Worm (Caenorhabditis elegans) whole organism, L3 larva: ENCODE results near the gene fbxb-18.

Experiments used
- ZK546.5 ChIP-seq: sonication (generic microtip); optimal IDR thresholded peaks from 2 replicates; lab custom pipeline; 2017; ENCODE audit warnings: missing biosample characterization, missing genetic modification characterization
- aly-2 ChIP-seq: fragments of 150-350 bp; optimal IDR thresholded peaks from 2 replicates; lab custom pipeline; 2014; ENCODE audit warnings: missing biosample characterization, missing genetic modification characterization
- ama-1 ChIP-seq: fragments of 150-350 bp; optimal IDR thresholded peaks from 2 replicates; lab custom pipeline; 2018
- ceh-16 ChIP-seq: sonication (generic microtip); optimal IDR thresholded peaks from 2 replicates; lab custom pipeline; 2017; ENCODE audit warnings: missing biosample characterization, missing genetic modification characterization
- ceh-28 ChIP-seq: fragments of 150-350 bp; optimal IDR thresholded peaks from 2 replicates; lab custom pipeline; 2014; ENCODE audit warnings: missing biosample characterization, missing genetic modification reagents, missing genetic modification characterization
- ceh-82 ChIP-seq: fragments of 150-350 bp; optimal IDR thresholded peaks from 2 replicates; lab custom pipeline; 2014; ENCODE audit warnings: missing biosample characterization, missing genetic modification characterization
- ceh-9 ChIP-seq: sonication (generic microtip); optimal IDR thresholded peaks from 2 replicates; lab custom pipeline; 2018; ENCODE audit warnings: missing biosample characterization, missing genetic modification characterization
- daf-12 ChIP-seq: fragments of 150-350 bp; optimal IDR thresholded peaks from 2 replicates; lab custom pipeline; 2014; ENCODE audit warnings: missing biosample characterization, missing genetic modification reagents, missing genetic modification characterization
- egl-27 ChIP-seq: sonication (generic microtip); optimal IDR thresholded peaks from 4 replicates; lab custom pipeline; 2017; ENCODE audit warnings: missing biosample characterization, missing genetic modification reagents, missing genetic modification characterization
- egl-5 ChIP-seq: fragments of 150-350 bp; optimal IDR thresholded peaks from 2 replicates; lab custom pipeline; 2017; ENCODE audit warnings: missing biosample characterization, missing genetic modification reagents, missing genetic modification characterization, inconsistent platforms
- elt-1 ChIP-seq: fragments of 150-350 bp; optimal IDR thresholded peaks from 2 replicates; lab custom pipeline; 2014; ENCODE audit warnings: missing biosample characterization, missing genetic modification characterization
- elt-2 ChIP-seq: sonication (generic microtip); optimal IDR thresholded peaks from 2 replicates; lab custom pipeline; 2016; ENCODE audit warnings: missing genetic modification reagents, mild to moderate bottlenecking, missing genetic modification characterization, missing compliant biosample characterization
- elt-3 ChIP-seq, 3 experiments: fragments of 150-350 bp in 1 of 3; sonication (generic microtip) in 2 of 3; optimal IDR thresholded peaks; 2 replicates in 2 of 3; 4 replicates in 1 of 3; lab custom pipeline; 2014 to 2017; ENCODE audit warnings: missing biosample characterization in 3 of 3, missing genetic modification characterization in 3 of 3
- eor-1 ChIP-seq, 2 experiments: fragments of 150-350 bp; optimal IDR thresholded peaks; 2 replicates each; lab custom pipeline; 2014 to 2018; ENCODE audit warnings: missing biosample characterization in 2 of 2, missing genetic modification characterization in 2 of 2
- fkh-10 ChIP-seq: sonication (generic microtip); optimal IDR thresholded peaks from 2 replicates; lab custom pipeline; 2017; ENCODE audit warnings: missing biosample characterization, missing genetic modification reagents, missing genetic modification characterization
- fkh-2 ChIP-seq: fragments of 150-350 bp; optimal IDR thresholded peaks from 2 replicates; lab custom pipeline; 2014; ENCODE audit warnings: missing biosample characterization, missing genetic modification reagents, missing genetic modification characterization
- fos-1 ChIP-seq: fragments of 150-350 bp; optimal IDR thresholded peaks from 2 replicates; lab custom pipeline; 2014; ENCODE audit warnings: missing biosample characterization, missing genetic modification characterization
- hmg-11 ChIP-seq: sonication (generic microtip); optimal IDR thresholded peaks from 2 replicates; lab custom pipeline; 2016; ENCODE audit warnings: missing genetic modification characterization, missing compliant biosample characterization
- jun-1 ChIP-seq: fragments of 150-350 bp; optimal IDR thresholded peaks from 2 replicates; lab custom pipeline; 2014; ENCODE audit warnings: missing biosample characterization, missing genetic modification reagents, missing genetic modification characterization
- lin-15B ChIP-seq: fragments of 150-350 bp; optimal IDR thresholded peaks from 2 replicates; lab custom pipeline; 2014; ENCODE audit warnings: missing biosample characterization, missing genetic modification characterization
- lin-39 ChIP-seq: fragments of 150-350 bp; optimal IDR thresholded peaks from 2 replicates; lab custom pipeline; 2018; ENCODE audit warnings: missing biosample characterization, missing genetic modification reagents, missing genetic modification characterization
- lsy-12 ChIP-seq: sonication (generic microtip); optimal IDR thresholded peaks from 2 replicates; lab custom pipeline; 2016; ENCODE audit warnings: mild to moderate bottlenecking, missing genetic modification characterization, missing compliant biosample characterization
- mdl-1 ChIP-seq: fragments of 150-350 bp; optimal IDR thresholded peaks from 2 replicates; lab custom pipeline; 2014; ENCODE audit warnings: missing biosample characterization, missing genetic modification characterization
- mml-1 ChIP-seq: fragments of 150-350 bp; sonication (generic microtip); optimal IDR thresholded peaks from 3 replicates; lab custom pipeline; 2014; ENCODE audit warnings: missing biosample characterization, missing genetic modification characterization
- nhr-11 ChIP-seq: fragments of 150-350 bp; optimal IDR thresholded peaks from 2 replicates; lab custom pipeline; 2014; ENCODE audit warnings: missing biosample characterization, missing genetic modification characterization
- nhr-23 ChIP-seq: fragments of 150-350 bp; optimal IDR thresholded peaks from 2 replicates; lab custom pipeline; 2014; ENCODE audit warnings: missing biosample characterization, missing genetic modification reagents, missing genetic modification characterization
- nhr-25 ChIP-seq: sonication (generic microtip); optimal IDR thresholded peaks from 2 replicates; lab custom pipeline; 2017; ENCODE audit warnings: missing biosample characterization, missing genetic modification characterization
- nhr-28 ChIP-seq: fragments of 150-350 bp; optimal IDR thresholded peaks from 2 replicates; lab custom pipeline; 2014; ENCODE audit warnings: missing biosample characterization, missing genetic modification characterization
- nhr-67 ChIP-seq: fragments of 150-350 bp; optimal IDR thresholded peaks from 2 replicates; lab custom pipeline; 2014; ENCODE audit warnings: missing biosample characterization, missing genetic modification characterization
- nhr-76 ChIP-seq: fragments of 150-350 bp; sonication (generic microtip); optimal IDR thresholded peaks from 5 replicates; lab custom pipeline; 2014; ENCODE audit warnings: missing biosample characterization, missing genetic modification characterization
- nhr-77 ChIP-seq: fragments of 150-350 bp; optimal IDR thresholded peaks from 2 replicates; lab custom pipeline; 2014; ENCODE audit warnings: missing biosample characterization, missing genetic modification characterization
- pha-4 ChIP-seq: fragments of 150-350 bp; optimal IDR thresholded peaks from 2 replicates; lab custom pipeline; 2014; ENCODE audit warnings: missing biosample characterization, missing genetic modification reagents, missing genetic modification characterization
- snpc-4 ChIP-seq: fragments of 150-350 bp; optimal IDR thresholded peaks from 2 replicates; lab custom pipeline; 2014; ENCODE audit warnings: missing biosample characterization, missing genetic modification characterization
- tbx-2 ChIP-seq: sonication (generic microtip); optimal IDR thresholded peaks from 2 replicates; lab custom pipeline; 2016; ENCODE audit warnings: mild to moderate bottlenecking, missing genetic modification characterization, missing compliant biosample characterization
- unc-39 ChIP-seq: sonication (generic microtip); optimal IDR thresholded peaks from 4 replicates; lab custom pipeline; 2017; ENCODE audit warnings: missing biosample characterization, missing genetic modification characterization
- zag-1 ChIP-seq: fragments of 150-350 bp; optimal IDR thresholded peaks from 2 replicates; lab custom pipeline; 2014; ENCODE audit warnings: missing biosample characterization, missing genetic modification characterization
- ztf-4 ChIP-seq: fragments of 150-350 bp; optimal IDR thresholded peaks from 2 replicates; lab custom pipeline; 2014; ENCODE audit warnings: missing biosample characterization, missing genetic modification characterization

Gene fbxb-18

ce11 chrII:1703363-1703762 lies 14.7 kb upstream of the fbxb-18 start, which contains the start of gene fbxb-47:
fbxb-47 (minus strand) TSS chrII:1703463.
- TF ChIP-seq elt-2, result no peak
- no peak for TF ChIP-seq elt-3 (tag; optimal IDR thresholded peaks at IDR 0.05; lab: Kevin White, UChicago)
- no peak for TF ChIP-seq nhr-11 (tag; lab: Kevin White, UChicago)
- no peak for TF ChIP-seq ztf-4
- no peak for TF ChIP-seq fos-1 (tag; lab: Kevin White, UChicago)
- no peak for TF ChIP-seq lin-39 (tag; lab: Kevin White, UChicago)
- TF ChIP-seq mml-1, result no peak

ce11 chrII:1695861-1696260 lies 7.1 kb upstream of the fbxb-18 start, which contains the start of gene F58E1.13:
F58E1.13 (minus strand) TSS chrII:1695872.
- no peak for TF ChIP-seq ceh-16 (tag; lab: Kevin White, UChicago)
- TF ChIP-seq fkh-2 (tag; lab: Kevin White, UChicago), result no peak
- no peak for TF ChIP-seq ama-1 (lab: Kevin White, UChicago)
- no peak for TF ChIP-seq elt-2
- TF ChIP-seq fos-1 (tag; lab: Kevin White, UChicago), result no peak
- no peak for TF ChIP-seq ceh-28
- TF ChIP-seq elt-3 (tag; optimal IDR thresholded peaks at IDR 0.05; lab: Kevin White, UChicago), result no peak
- no peak for TF ChIP-seq aly-2 (tag; lab: Kevin White, UChicago)
- no peak for TF ChIP-seq elt-1
- no peak for TF ChIP-seq daf-12 (tag; lab: Kevin White, UChicago)
- no peak for TF ChIP-seq nhr-77 (tag; lab: Kevin White, UChicago)

ce11 chrII:1694530-1694929 lies 5.8 kb upstream of the fbxb-18 start, which contains the start of gene fbxc-26:
fbxc-26 (minus strand) TSS chrII:1694630.
- no peak for TF ChIP-seq nhr-25 (tag; lab: Kevin White, UChicago)
- TF ChIP-seq zag-1, result no peak
- TF ChIP-seq tbx-2 (tag; lab: Kevin White, UChicago), result no peak
- TF ChIP-seq mdl-1, result no peak
- TF ChIP-seq nhr-77 (tag; lab: Kevin White, UChicago), result no peak
- TF ChIP-seq ceh-9 (tag; lab: Kevin White, UChicago), result no peak
- no peak for TF ChIP-seq elt-3 (tag; optimal IDR thresholded peaks at IDR 0.05; lab: Kevin White, UChicago)
- no peak for TF ChIP-seq elt-1
- no peak for TF ChIP-seq lsy-12
- TF ChIP-seq fkh-10 (GFP tag; lab: Kevin White, UChicago), result no peak
- TF ChIP-seq fos-1 (tag; lab: Kevin White, UChicago), result no peak
- no peak for TF ChIP-seq hmg-11 (tag; lab: Kevin White, UChicago)
- no peak for TF ChIP-seq nhr-67 (tag; lab: Kevin White, UChicago)

- TF ChIP-seq nhr-77 (tag; lab: Kevin White, UChicago) (no peak), hmg-11 (tag; lab: Kevin White, UChicago) (no peak), nhr-28 (no peak), zag-1 (no peak), egl-5 (tag; lab: Kevin White, UChicago) (no peak), egl-27 (no peak), elt-3 (tag; optimal IDR thresholded peaks at IDR 0.05; lab: Kevin White, UChicago) (no peak), jun-1 (tag; lab: Kevin White, UChicago) (no peak), fkh-10 (GFP tag; lab: Kevin White, UChicago) (no peak), ama-1 (lab: Kevin White, UChicago) (no peak), tbx-2 (tag; lab: Kevin White, UChicago) (no peak), elt-1 (no peak), unc-39 (tag; lab: Kevin White, UChicago) (no peak), eor-1 (tag; optimal IDR thresholded peaks at IDR 0.05; lab: Kevin White, UChicago) (no peak), fkh-2 (tag; lab: Kevin White, UChicago) (no peak)
These were observed 4.1 kb upstream of the fbxb-18 start, which contains the start of gene fbxc-21 for ce11 chrII:1692827-1693226. fbxc-21 (minus strand) TSS chrII:1692927.

- TF ChIP-seq ceh-82 (tag; lab: Kevin White, UChicago), result no peak
- TF ChIP-seq elt-1, result no peak
- no peak for TF ChIP-seq unc-39 (tag; lab: Kevin White, UChicago)
- TF ChIP-seq nhr-76 (tag; lab: Kevin White, UChicago), result no peak
- TF ChIP-seq pha-4 (tag; lab: Kevin White, UChicago), result no peak
- no peak for TF ChIP-seq snpc-4
- no peak for TF ChIP-seq ceh-28
- TF ChIP-seq ztf-4, result no peak
- no peak for TF ChIP-seq nhr-67 (tag; lab: Kevin White, UChicago)
- TF ChIP-seq tbx-2 (tag; lab: Kevin White, UChicago), result no peak
- no peak for TF ChIP-seq nhr-77 (tag; lab: Kevin White, UChicago)
- TF ChIP-seq elt-2, result no peak
- TF ChIP-seq nhr-23, result no peak
- TF ChIP-seq lin-15B, result no peak
- no peak for TF ChIP-seq ZK546.5
These were observed 2.3 kb upstream of the fbxb-18 start, which contains the start of gene fbxc-22 for ce11 chrII:1691011-1691410. fbxc-22 (minus strand) TSS chrII:1691111.
